Worm (Caenorhabditis elegans) whole organism, L4 larva: Measurements from ENCODE around the gene F14F3.4.
A peak's percentile ranks its signal among the peaks of the same experiment; 100 is the strongest.

Experiments
- F26F4.8 ChIP-seq: fragments of 200-800 bp; sonication (Bioruptor generic); conservative IDR thresholded peaks from 2 replicates; pipeline ENCODE4 v1.3.6; 2022; ENCODE audit warnings: missing genetic modification characterization, missing compliant biosample characterization
- T26A8.4 ChIP-seq: fragments of 200-800 bp; sonication (Bioruptor generic); IDR thresholded peaks from 2 replicates; pipeline ENCODE4 v1.3.6; 2022; ENCODE audit warnings: missing genetic modification characterization, missing compliant biosample characterization
- Y75B8A.6 ChIP-seq: fragments of 200-800 bp; sonication (Bioruptor generic); IDR thresholded peaks from 2 replicates; pipeline ENCODE4 v1.3.6; 2022; ENCODE audit warnings: missing genetic modification reagents, missing genetic modification characterization, missing compliant biosample characterization
- ZK337.2 ChIP-seq: fragments of 200-800 bp; sonication (Bioruptor generic); IDR thresholded peaks from 2 replicates; pipeline ENCODE4 v1.3.6; 2022; ENCODE audit warnings: missing genetic modification reagents, missing genetic modification characterization, missing compliant biosample characterization
- ZK546.5 ChIP-seq, 2 experiments: sonication (generic microtip); optimal IDR thresholded peaks; 2 replicates each; lab custom pipeline; 2017; ENCODE audit warnings: missing biosample characterization in 2 of 2, missing genetic modification characterization in 2 of 2
- aly-2 ChIP-seq: sonication (generic microtip); optimal IDR thresholded peaks from 2 replicates; lab custom pipeline; 2018; ENCODE audit warnings: missing biosample characterization, missing genetic modification characterization
- arid-1 ChIP-seq: fragments of 200-800 bp; sonication (Bioruptor generic); conservative IDR thresholded peaks from 2 replicates; pipeline ENCODE4 v1.3.6; 2022; ENCODE audit warnings: missing genetic modification reagents, missing genetic modification characterization, missing compliant biosample characterization
- attf-4 ChIP-seq: sonication (generic microtip); optimal IDR thresholded peaks from 3 replicates; lab custom pipeline; 2017; ENCODE audit warnings: missing biosample characterization, missing genetic modification characterization
- ceh-44 ChIP-seq: fragments of 200-800 bp; sonication (Bioruptor generic); IDR thresholded peaks from 2 replicates; pipeline ENCODE4 v1.3.6; 2022; ENCODE audit warnings: missing genetic modification reagents, missing genetic modification characterization, missing compliant biosample characterization
- ceh-62 ChIP-seq: sonication (generic microtip); optimal IDR thresholded peaks from 2 replicates; lab custom pipeline; 2017; ENCODE audit warnings: missing biosample characterization, missing genetic modification characterization
- cey-2 ChIP-seq: sonication (generic microtip); optimal IDR thresholded peaks from 3 replicates; lab custom pipeline; 2017; ENCODE audit warnings: missing genetic modification characterization, mild to moderate bottlenecking, missing compliant biosample characterization, antibody characterized with exemption, borderline replicate concordance; ENCODE audit not compliant: insufficient read depth
- daf-16 ChIP-seq, 3 experiments: sonication (generic microtip); optimal IDR thresholded peaks; 2 replicates each; lab custom pipeline; 2016 to 2017; ENCODE audit warnings: missing genetic modification characterization in 3 of 3, missing genetic modification reagents in 3 of 3, mild to moderate bottlenecking in 2 of 3, missing compliant biosample characterization in 2 of 3, missing biosample characterization in 1 of 3, moderate library complexity in 1 of 3
- daf-8 ChIP-seq: fragments of 200-800 bp; sonication (Bioruptor generic); IDR thresholded peaks from 2 replicates; pipeline ENCODE4 v1.3.6; 2022; ENCODE audit warnings: missing genetic modification characterization, missing compliant biosample characterization
- dmd-9 ChIP-seq: fragments of 200-800 bp; sonication (Bioruptor generic); IDR thresholded peaks from 2 replicates; pipeline ENCODE4 v1.3.6; 2022; ENCODE audit warnings: missing genetic modification reagents, missing genetic modification characterization, missing compliant biosample characterization
- dpl-1 ChIP-seq: fragments of 150-350 bp; optimal IDR thresholded peaks from 2 replicates; lab custom pipeline; 2014; ENCODE audit warnings: missing biosample characterization, missing genetic modification reagents, missing genetic modification characterization
- dve-1 ChIP-seq: sonication (generic microtip); optimal IDR thresholded peaks from 2 replicates; lab custom pipeline; 2017; ENCODE audit warnings: antibody characterized with exemption, mild to moderate bottlenecking, missing genetic modification characterization, missing compliant biosample characterization; ENCODE audit not compliant: insufficient read depth
- egl-43 ChIP-seq: fragments of 200-800 bp; sonication (Bioruptor generic); IDR thresholded peaks from 2 replicates; pipeline ENCODE4 v1.3.6; 2022; ENCODE audit warnings: missing genetic modification reagents, missing genetic modification characterization, missing compliant biosample characterization
- hif-1 ChIP-seq, 2 experiments: sonication (generic microtip); optimal IDR thresholded peaks; 2 replicates each; lab custom pipeline; 2016 to 2017; ENCODE audit warnings: missing compliant biosample characterization in 2 of 2, missing genetic modification characterization in 2 of 2, missing genetic modification reagents in 2 of 2, missing genotype in 2 of 2, mild to moderate bottlenecking in 1 of 2
- hlh-11 ChIP-seq: fragments of 200-800 bp; sonication (Bioruptor generic); optimal IDR thresholded peaks from 2 replicates; lab custom pipeline; 2018; ENCODE audit warnings: mild to moderate bottlenecking, missing genetic modification characterization, missing compliant biosample characterization
- hlh-30 ChIP-seq: sonication (generic microtip); optimal IDR thresholded peaks from 2 replicates; lab custom pipeline; 2017; ENCODE audit warnings: antibody characterized with exemption, mild to moderate bottlenecking, missing genetic modification characterization, missing compliant biosample characterization; ENCODE audit not compliant: insufficient read depth
- lin-15B ChIP-seq: fragments of 150-350 bp; sonication (generic microtip); optimal IDR thresholded peaks from 3 replicates; lab custom pipeline; 2014; ENCODE audit warnings: missing biosample characterization, missing genetic modification characterization
- lin-39 ChIP-seq: fragments of 150-350 bp; optimal IDR thresholded peaks from 2 replicates; lab custom pipeline; 2014; ENCODE audit warnings: missing biosample characterization, missing genetic modification reagents, missing genetic modification characterization
- madf-9 ChIP-seq: fragments of 200-800 bp; sonication (Bioruptor generic); conservative IDR thresholded peaks from 2 replicates; pipeline ENCODE4 v1.3.6; 2022; ENCODE audit warnings: missing genetic modification reagents, missing genetic modification characterization, missing compliant biosample characterization
- nhr-10 ChIP-seq: fragments of 150-350 bp; optimal IDR thresholded peaks from 2 replicates; lab custom pipeline; 2014; ENCODE audit warnings: missing biosample characterization, missing genetic modification characterization
- nhr-102 ChIP-seq: sonication (generic microtip); optimal IDR thresholded peaks from 2 replicates; lab custom pipeline; 2016; ENCODE audit warnings: mild to moderate bottlenecking, missing genetic modification characterization, moderate library complexity, missing compliant biosample characterization
- nhr-28 ChIP-seq: fragments of 150-350 bp; optimal IDR thresholded peaks from 2 replicates; lab custom pipeline; 2014; ENCODE audit warnings: missing biosample characterization, missing genetic modification characterization
- nhr-77 ChIP-seq: fragments of 150-350 bp; optimal IDR thresholded peaks from 2 replicates; lab custom pipeline; 2014; ENCODE audit warnings: missing biosample characterization, missing genetic modification characterization
- php-3 ChIP-seq: fragments of 200-800 bp; sonication (Bioruptor generic); IDR thresholded peaks from 2 replicates; pipeline ENCODE4 v1.3.6; 2022; ENCODE audit warnings: missing genetic modification reagents, missing genetic modification characterization, missing compliant biosample characterization
- pqm-1 ChIP-seq: sonication (generic microtip); optimal IDR thresholded peaks from 2 replicates; lab custom pipeline; 2017; ENCODE audit warnings: missing biosample characterization, missing genetic modification characterization
- skn-1 ChIP-seq: fragments of 150-350 bp; optimal IDR thresholded peaks from 2 replicates; lab custom pipeline; 2014; ENCODE audit warnings: missing biosample characterization, missing genetic modification characterization
- snpc-4 ChIP-seq: fragments of 150-350 bp; optimal IDR thresholded peaks from 2 replicates; lab custom pipeline; 2014; ENCODE audit warnings: missing biosample characterization, missing genetic modification characterization
- spr-1 ChIP-seq: sonication (generic microtip); optimal IDR thresholded peaks from 2 replicates; lab custom pipeline; 2016; ENCODE audit warnings: mild to moderate bottlenecking, missing genetic modification characterization, missing compliant biosample characterization
- tra-1 ChIP-seq: fragments of 200-800 bp; sonication (Bioruptor generic); IDR thresholded peaks from 2 replicates; pipeline ENCODE4 v1.3.6; 2022; ENCODE audit warnings: missing genetic modification reagents, missing genetic modification characterization, missing compliant biosample characterization
- unc-130 ChIP-seq: sonication (generic microtip); optimal IDR thresholded peaks from 2 replicates; lab custom pipeline; 2016; ENCODE audit warnings: missing genetic modification reagents, missing genetic modification characterization, missing compliant biosample characterization
- unc-39 ChIP-seq: sonication (generic microtip); optimal IDR thresholded peaks from 2 replicates; lab custom pipeline; 2017; ENCODE audit warnings: missing biosample characterization, missing genetic modification characterization
- unc-62 ChIP-seq, 3 experiments: fragments of 150-350 bp in 1 of 3; sonication (generic microtip); optimal IDR thresholded peaks in 2 of 3; peaks in 1 of 3; 1 replicate in 1 of 3; 2 replicates in 2 of 3; lab custom pipeline; 2014 to 2017; ENCODE audit warnings: missing biosample characterization in 3 of 3, missing genetic modification characterization in 3 of 3, missing genetic modification reagents in 3 of 3, missing genotype in 1 of 3
- zag-1 ChIP-seq: fragments of 150-350 bp; optimal IDR thresholded peaks from 2 replicates; lab custom pipeline; 2014; ENCODE audit warnings: missing biosample characterization, missing genetic modification characterization
- ztf-11 ChIP-seq: fragments of 150-350 bp; optimal IDR thresholded peaks from 2 replicates; lab custom pipeline; 2014; ENCODE audit warnings: missing biosample characterization, missing genetic modification characterization
- ztf-7 ChIP-seq: fragments of 150-350 bp; optimal IDR thresholded peaks from 2 replicates; lab custom pipeline; 2014; ENCODE audit warnings: missing biosample characterization, missing genetic modification characterization

Gene F14F3.4

ce11 chrX:10545716-10546115 is 24.5 kb upstream of the F14F3.4 start, which contains the start of gene F59F5.5:
TSS of gene F59F5.5 (plus strand) at chrX:10546016.
- TF ChIP-seq F26F4.8 (GFP tag; lab: Robert Waterston, UW) (no peak), madf-9 (GFP tag; lab: Robert Waterston, UW) (no peak), nhr-10 (tag; lab: Kevin White, UChicago) (no peak), ceh-62 (tag; lab: Kevin White, UChicago) (no peak), ZK337.2 (no peak), skn-1 (tag; lab: Kevin White, UChicago) (no peak), unc-62 (GFP tag; optimal IDR thresholded peaks at IDR 0.05 in 1 of 2; lab: Kevin White, UChicago) (no peak), unc-62 (tag; optimal IDR thresholded peaks at IDR 0.05; lab: Kevin White, UChicago) (no peak), arid-1 (GFP tag; lab: Robert Waterston, UW) (no peak), spr-1 (tag; lab: Kevin White, UChicago) (no peak), ztf-7 (tag; lab: Kevin White, UChicago) (no peak), snpc-4 (tag; lab: Kevin White, UChicago) (no peak), ZK546.5 (tag; optimal IDR thresholded peaks at IDR 0.05; lab: Kevin White, UChicago) (no peak)

DNA sequence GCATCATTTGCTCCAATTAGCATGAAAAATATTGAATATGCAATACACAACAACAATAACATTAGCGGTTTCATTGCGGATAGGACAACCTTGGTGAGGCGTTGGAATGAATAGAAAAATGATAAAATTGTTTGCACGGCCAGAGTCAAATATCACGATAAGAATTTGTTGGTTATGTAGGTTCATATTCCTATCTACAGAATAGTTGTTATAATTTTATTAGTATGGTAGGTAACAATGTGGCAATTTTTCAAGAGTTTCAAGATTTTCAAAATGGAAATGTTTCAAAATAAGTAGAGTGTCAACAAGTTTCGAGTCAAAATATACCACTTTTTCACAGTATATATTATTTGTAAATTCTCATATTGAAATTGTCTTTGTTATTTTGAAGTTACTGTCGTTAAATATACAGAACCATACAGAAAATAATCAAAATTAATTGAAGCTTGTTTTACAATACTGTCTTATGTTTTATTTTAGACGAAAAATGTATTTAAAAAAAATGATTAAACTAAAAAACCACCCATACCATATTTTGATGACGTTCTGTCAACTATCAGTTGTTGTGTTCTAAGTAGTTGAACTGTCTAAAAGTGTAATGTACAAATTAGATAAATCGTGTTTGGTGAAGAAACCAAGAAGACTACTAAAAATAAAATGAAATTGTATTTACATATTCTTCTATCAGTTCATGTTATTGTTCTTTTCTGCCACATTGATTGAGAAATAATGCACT is 21.3 kb upstream of the F14F3.4 start, which contains the start of the genes F59F5.3 and F59F5.4:
Gene F59F5.3 (minus strand): TSS at position 101 of the 736 bp plus-strand sequence.
Gene F59F5.4 (plus strand): TSS at position 686 of the 736 bp plus-strand sequence.
- peak; percentile 6 for TF ChIP-seq nhr-28 (tag; lab: Kevin White, UChicago)
- peak; percentile 42 for TF ChIP-seq pqm-1 (tag; lab: Kevin White, UChicago)
- TF ChIP-seq nhr-102 (tag; lab: Kevin White, UChicago): no peak
- no peak for TF ChIP-seq daf-16 (GFP tag; optimal IDR thresholded peaks at IDR 0.05; lab: Kevin White, UChicago)
- peak; percentile 75 for TF ChIP-seq daf-16 (tag; optimal IDR thresholded peaks at IDR 0.05; lab: Kevin White, UChicago)
- TF ChIP-seq dve-1 (tag; lab: Kevin White, UChicago): peak; percentile 25
- TF ChIP-seq, all 104 proteins: peak for 4

DNA sequence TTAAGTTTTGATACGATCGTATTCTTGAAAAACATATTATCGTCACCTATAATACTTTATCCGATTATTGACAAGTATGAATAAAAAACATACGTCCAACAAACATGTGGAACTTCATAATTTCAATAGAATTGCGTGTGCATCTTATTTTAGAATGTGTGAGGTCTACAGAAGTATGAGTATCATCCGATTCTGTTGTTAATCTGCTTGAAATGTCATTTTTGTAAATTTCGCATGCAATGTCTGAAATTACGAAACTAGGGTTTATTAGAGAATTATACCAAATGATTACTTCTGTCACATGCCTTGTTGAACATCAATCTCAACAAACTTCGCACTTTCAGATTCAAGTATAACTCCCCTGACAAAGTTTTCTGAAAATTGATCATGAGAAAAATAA is 20.6 kb upstream of the F14F3.4 start:
- no peak for TF ChIP-seq T26A8.4 (GFP tag; lab: Robert Waterston, UW)
- TF ChIP-seq daf-16 (GFP tag; optimal IDR thresholded peaks at IDR 0.05; lab: Kevin White, UChicago): no peak
- no peak for TF ChIP-seq daf-16 (tag; optimal IDR thresholded peaks at IDR 0.05; lab: Kevin White, UChicago)
- no peak for TF ChIP-seq zag-1 (tag; lab: Kevin White, UChicago)
- peak in 1 of 2 experiments; percentile 93 for TF ChIP-seq unc-62 (GFP tag; optimal IDR thresholded peaks at IDR 0.05 in 1 of 2; lab: Kevin White, UChicago)
- TF ChIP-seq unc-62 (tag; optimal IDR thresholded peaks at IDR 0.05; lab: Kevin White, UChicago): no peak
- TF ChIP-seq ZK546.5 (tag; optimal IDR thresholded peaks at IDR 0.05; lab: Kevin White, UChicago): no peak
- TF ChIP-seq unc-130 (GFP tag; lab: Kevin White, UChicago): no peak
- TF ChIP-seq dmd-9 (GFP tag; lab: Robert Waterston, UW): no peak
- no peak for TF ChIP-seq ztf-11 (tag; lab: Kevin White, UChicago)
- no peak for TF ChIP-seq nhr-28 (tag; lab: Kevin White, UChicago)

ce11 chrX:10534625-10535244 is 13.5 kb upstream of the F14F3.4 start:
- TF ChIP-seq nhr-77 (tag; lab: Kevin White, UChicago) (no peak), daf-8 (GFP tag; lab: Robert Waterston, UW) (no peak), dve-1 (tag; lab: Kevin White, UChicago) (peak; percentile 50), php-3 (GFP tag; lab: Robert Waterston, UW) (no peak), aly-2 (tag; lab: Kevin White, UChicago) (no peak), attf-4 (tag; lab: Kevin White, UChicago) (no peak), nhr-10 (tag; lab: Kevin White, UChicago) (no peak), F26F4.8 (GFP tag; lab: Robert Waterston, UW) (no peak), unc-62 (GFP tag; optimal IDR thresholded peaks at IDR 0.05 in 1 of 2; lab: Kevin White, UChicago) (peak in 1 of 2 experiments; percentile 73), unc-62 (tag; optimal IDR thresholded peaks at IDR 0.05; lab: Kevin White, UChicago) (no peak), nhr-102 (tag; lab: Kevin White, UChicago) (no peak), unc-39 (no peak), cey-2 (tag; lab: Kevin White, UChicago) (no peak), Y75B8A.6 (GFP tag; lab: Robert Waterston, UW) (no peak), dpl-1 (GFP tag; lab: Kevin White, UChicago) (no peak), ceh-44 (no peak), lin-39 (tag; lab: Kevin White, UChicago) (no peak), lin-15B (tag; lab: Kevin White, UChicago) (no peak), egl-43 (GFP tag; lab: Robert Waterston, UW) (no peak), hif-1 (tag; optimal IDR thresholded peaks at IDR 0.05; lab: Kevin White, UChicago) (peak in 1 of 2 experiments; percentile 28), hlh-30 (tag; lab: Kevin White, UChicago) (peak; percentile 18), tra-1 (GFP tag; lab: Robert Waterston, UW) (no peak), hlh-11 (tag; lab: Kevin White, UChicago) (peak; percentile 37)
